Worm (Caenorhabditis elegans) whole organism, early embryonic: Measurements from ENCODE around the gene dpf-5.

Source experiments
- ama-1 ChIP-seq: fragments of 150-350 bp; optimal IDR thresholded peaks from 2 replicates; lab custom pipeline; 2014
- ceh-13 ChIP-seq: fragments of 200-800 bp; sonication (Bioruptor generic); optimal IDR thresholded peaks from 2 replicates; lab custom pipeline; 2018; ENCODE audit warnings: mild to moderate bottlenecking, missing genetic modification characterization, missing compliant biosample characterization
- ceh-36 ChIP-seq: sonication (generic microtip); optimal IDR thresholded peaks from 2 replicates; lab custom pipeline; 2016; ENCODE audit warnings: missing genetic modification characterization, inconsistent platforms, missing compliant biosample characterization
- ets-7 ChIP-seq: sonication (generic microtip); optimal IDR thresholded peaks from 2 replicates; lab custom pipeline; 2016; ENCODE audit warnings: missing genotype, missing genetic modification characterization, missing compliant biosample characterization
- hmbx-1 ChIP-seq: sonication (generic microtip); optimal IDR thresholded peaks from 2 replicates; lab custom pipeline; 2016; ENCODE audit warnings: mild to moderate bottlenecking, missing genetic modification characterization, missing compliant biosample characterization
- hmg-4 ChIP-seq: fragments of 200-800 bp; sonication (Bioruptor generic); optimal IDR thresholded peaks from 2 replicates; lab custom pipeline; 2018; ENCODE audit warnings: mild to moderate bottlenecking, missing genetic modification characterization, missing compliant biosample characterization
- hnd-1 ChIP-seq: sonication (generic microtip); optimal IDR thresholded peaks from 2 replicates; lab custom pipeline; 2016; ENCODE audit warnings: missing genetic modification characterization, missing compliant biosample characterization
- pes-1 ChIP-seq: fragments of 200-800 bp; sonication (Bioruptor generic); IDR thresholded peaks from 2 replicates; pipeline ENCODE4 v1.3.6; 2022; ENCODE audit warnings: missing genetic modification reagents, missing genetic modification characterization, missing compliant biosample characterization
- scrt-1 ChIP-seq: fragments of 200-800 bp; sonication (Bioruptor generic); IDR thresholded peaks from 2 replicates; pipeline ENCODE4 v1.3.6; 2022; ENCODE audit warnings: missing genetic modification characterization, missing compliant biosample characterization
- tra-4 ChIP-seq: sonication (generic microtip); optimal IDR thresholded peaks from 2 replicates; lab custom pipeline; 2017; ENCODE audit warnings: missing genetic modification characterization, missing compliant biosample characterization

- no peak for TF ChIP-seq hnd-1 (tag; lab: Kevin White, UChicago)
- no peak for TF ChIP-seq hmg-4 (GFP tag; lab: Kevin White, UChicago)
- no peak for TF ChIP-seq pes-1 (GFP tag; lab: Robert Waterston, UW)
- TF ChIP-seq ceh-36 = no peak
- no peak for TF ChIP-seq ama-1
- TF ChIP-seq ceh-13 (GFP tag; lab: Kevin White, UChicago) = no peak
- no peak for TF ChIP-seq tra-4 (tag; lab: Kevin White, UChicago)
- no peak for TF ChIP-seq scrt-1
- TF ChIP-seq hmbx-1 (tag; lab: Kevin White, UChicago) = no peak
- no peak for TF ChIP-seq ets-7 (tag; lab: Kevin White, UChicago)
Measured at ce11 chrIV:4807219-4807618, 833 bp upstream of the dpf-5 start, which contains the start of gene H06H21.11.
